Worm (Caenorhabditis elegans) whole organism, L1 larva: ENCODE results near the gene pct-1.

Source experiments
- C34B4.2 ChIP-seq: sonication (generic microtip); optimal IDR thresholded peaks from 2 replicates; lab custom pipeline; 2017; ENCODE audit warnings: mild to moderate bottlenecking, missing genetic modification characterization, missing compliant biosample characterization
- aly-2 ChIP-seq: fragments of 150-350 bp; optimal IDR thresholded peaks from 2 replicates; lab custom pipeline; 2014; ENCODE audit warnings: missing biosample characterization, missing genetic modification characterization
- blmp-1 ChIP-seq: fragments of 150-350 bp; optimal IDR thresholded peaks from 2 replicates; lab custom pipeline; 2014; ENCODE audit warnings: missing biosample characterization, missing genetic modification characterization
- ceh-82 ChIP-seq, 3 experiments: fragments of 150-350 bp in 1 of 3; sonication (generic microtip) in 2 of 3; optimal IDR thresholded peaks; 2 replicates each; lab custom pipeline; 2014 to 2017; ENCODE audit warnings: missing biosample characterization in 3 of 3, missing genetic modification characterization in 3 of 3
- ceh-90 ChIP-seq: sonication (generic microtip); optimal IDR thresholded peaks from 2 replicates; lab custom pipeline; 2016; ENCODE audit warnings: missing genetic modification characterization, missing compliant biosample characterization
- dpl-1 ChIP-seq, 3 experiments: fragments of 150-350 bp in 2 of 3; sonication (generic microtip) in 1 of 3; optimal IDR thresholded peaks; 2 replicates each; lab custom pipeline; 2014 to 2017; ENCODE audit warnings: missing biosample characterization in 3 of 3, missing genetic modification characterization in 3 of 3, missing genetic modification reagents in 3 of 3
- efl-1 ChIP-seq, 4 experiments: fragments of 150-350 bp; optimal IDR thresholded peaks in 3 of 4; peaks in 1 of 4; 1 replicate in 1 of 4; 2 replicates in 3 of 4; lab custom pipeline; 2014; ENCODE audit warnings: missing biosample characterization in 2 of 4, missing genetic modification characterization in 2 of 4, missing genetic modification reagents in 2 of 4
- elt-3 ChIP-seq, 6 experiments: fragments of 150-350 bp in 1 of 6; sonication (generic microtip); optimal IDR thresholded peaks; 2 replicates each; lab custom pipeline; 2017 to 2018; ENCODE audit warnings: missing biosample characterization in 6 of 6, missing genetic modification characterization in 6 of 6, inconsistent platforms in 1 of 6
- ets-5 ChIP-seq: fragments of 200-800 bp; sonication (Bioruptor generic); IDR thresholded peaks from 2 replicates; pipeline ENCODE4 v1.3.6; 2022; ENCODE audit warnings: missing genetic modification characterization, missing compliant biosample characterization
- fkh-10 ChIP-seq: sonication (generic microtip); optimal IDR thresholded peaks from 2 replicates; lab custom pipeline; 2017; ENCODE audit warnings: missing biosample characterization, missing genetic modification reagents, missing genetic modification characterization
- fos-1 ChIP-seq: fragments of 150-350 bp; optimal IDR thresholded peaks from 2 replicates; lab custom pipeline; 2014; ENCODE audit warnings: missing biosample characterization, missing genetic modification characterization
- grh-1 ChIP-seq: fragments of 200-800 bp; sonication (Bioruptor generic); IDR thresholded peaks from 2 replicates; pipeline ENCODE4 v1.3.6; 2022; ENCODE audit warnings: missing genetic modification reagents, missing genetic modification characterization, missing compliant biosample characterization
- hlh-17 ChIP-seq: fragments of 200-800 bp; sonication (Bioruptor generic); optimal IDR thresholded peaks from 2 replicates; lab custom pipeline; 2018; ENCODE audit warnings: missing genetic modification characterization, mild to moderate bottlenecking, missing compliant biosample characterization, moderate library complexity, borderline replicate concordance
- hlh-4 ChIP-seq: sonication (generic microtip); optimal IDR thresholded peaks from 2 replicates; lab custom pipeline; 2016; ENCODE audit warnings: mild to moderate bottlenecking, missing genetic modification characterization, missing compliant biosample characterization
- lin-13 ChIP-seq: fragments of 150-350 bp; optimal IDR thresholded peaks from 2 replicates; lab custom pipeline; 2014; ENCODE audit warnings: missing biosample characterization, missing genetic modification reagents, missing genetic modification characterization
- lin-14 ChIP-seq: fragments of 200-800 bp; sonication (Bioruptor generic); optimal IDR thresholded peaks from 2 replicates; lab custom pipeline; 2018; ENCODE audit warnings: mild to moderate bottlenecking, missing genetic modification characterization, moderate library complexity, missing compliant biosample characterization
- lin-35 ChIP-seq, 2 experiments: fragments of 150-350 bp; optimal IDR thresholded peaks; 2 replicates each; lab custom pipeline; 2014; ENCODE audit warnings: missing biosample characterization in 2 of 2, missing genetic modification characterization in 2 of 2, missing genetic modification reagents in 2 of 2
- lir-3 ChIP-seq: sonication (generic microtip); optimal IDR thresholded peaks from 2 replicates; lab custom pipeline; 2016; ENCODE audit warnings: mild to moderate bottlenecking, missing genetic modification characterization, moderate library complexity, missing compliant biosample characterization; ENCODE audit not compliant: poor library complexity
- lsy-2 ChIP-seq, 2 experiments: fragments of 150-350 bp; optimal IDR thresholded peaks; 2 replicates each; lab custom pipeline; 2014; ENCODE audit warnings: missing biosample characterization in 2 of 2, missing genetic modification characterization in 2 of 2
- mab-9 ChIP-seq: fragments of 200-800 bp; sonication (Bioruptor generic); IDR thresholded peaks from 2 replicates; pipeline ENCODE4 v1.3.6; 2022; ENCODE audit warnings: missing genetic modification reagents, missing genetic modification characterization, missing compliant biosample characterization
- mdl-1 ChIP-seq, 2 experiments: fragments of 150-350 bp; optimal IDR thresholded peaks; 2 replicates each; lab custom pipeline; 2014 to 2017; ENCODE audit warnings: missing biosample characterization in 2 of 2, missing genetic modification characterization in 2 of 2, inconsistent platforms in 1 of 2
- mep-1 ChIP-seq: fragments of 150-350 bp; optimal IDR thresholded peaks from 2 replicates; lab custom pipeline; 2014; ENCODE audit warnings: missing biosample characterization, missing genetic modification characterization
- nhr-11 ChIP-seq: fragments of 150-350 bp; optimal IDR thresholded peaks from 2 replicates; lab custom pipeline; 2014; ENCODE audit warnings: missing biosample characterization, missing genetic modification characterization
- nhr-19 ChIP-seq: fragments of 200-800 bp; sonication (Bioruptor generic); conservative IDR thresholded peaks from 2 replicates; pipeline ENCODE4 v1.3.6; 2022; ENCODE audit warnings: missing genetic modification characterization, missing compliant biosample characterization
- nhr-20 ChIP-seq: sonication (generic microtip); optimal IDR thresholded peaks from 2 replicates; lab custom pipeline; 2016; ENCODE audit warnings: mild to moderate bottlenecking, missing genetic modification characterization, missing compliant biosample characterization
- nhr-237 ChIP-seq: fragments of 150-350 bp; optimal IDR thresholded peaks from 2 replicates; lab custom pipeline; 2014; ENCODE audit warnings: missing biosample characterization, missing genetic modification characterization
- nhr-76 ChIP-seq: sonication (generic microtip); optimal IDR thresholded peaks from 2 replicates; lab custom pipeline; 2017; ENCODE audit warnings: missing biosample characterization, missing genetic modification characterization
- nhr-77 ChIP-seq: fragments of 150-350 bp; optimal IDR thresholded peaks from 2 replicates; lab custom pipeline; 2014; ENCODE audit warnings: missing biosample characterization, missing genetic modification characterization
- nhr-85 ChIP-seq: sonication (generic microtip); peaks from one replicate; lab custom pipeline; 2016; ENCODE audit warnings: missing genetic modification characterization, inconsistent platforms, missing compliant biosample characterization
- pax-3 ChIP-seq: fragments of 200-800 bp; sonication (Bioruptor generic); optimal IDR thresholded peaks from 2 replicates; lab custom pipeline; 2018; ENCODE audit warnings: mild to moderate bottlenecking, missing genetic modification characterization, moderate library complexity, missing compliant biosample characterization
- pqm-1 ChIP-seq: sonication (generic microtip); optimal IDR thresholded peaks from 3 replicates; lab custom pipeline; 2017; ENCODE audit warnings: missing biosample characterization, missing genetic modification characterization
- rnt-1 ChIP-seq: sonication (generic microtip); optimal IDR thresholded peaks from 2 replicates; lab custom pipeline; 2016; ENCODE audit warnings: mild to moderate bottlenecking, missing genetic modification characterization, moderate library complexity, missing compliant biosample characterization
- skn-1 ChIP-seq: fragments of 150-350 bp; optimal IDR thresholded peaks from 2 replicates; lab custom pipeline; 2014; ENCODE audit warnings: missing biosample characterization, missing genetic modification characterization
- snu-23 ChIP-seq: sonication (generic microtip); optimal IDR thresholded peaks from 2 replicates; lab custom pipeline; 2016; ENCODE audit warnings: missing genetic modification characterization, missing compliant biosample characterization
- sptf-1 ChIP-seq: fragments of 150-350 bp; optimal IDR thresholded peaks from 2 replicates; lab custom pipeline; 2014; ENCODE audit warnings: missing biosample characterization, missing genetic modification characterization
- tlp-1 ChIP-seq: fragments of 150-350 bp; optimal IDR thresholded peaks from 2 replicates; lab custom pipeline; 2014; ENCODE audit warnings: missing biosample characterization, missing genetic modification characterization
- unc-130 ChIP-seq: fragments of 150-350 bp; optimal IDR thresholded peaks from 2 replicates; lab custom pipeline; 2017; ENCODE audit warnings: missing biosample characterization, missing genetic modification characterization, inconsistent platforms
- unc-62 ChIP-seq: fragments of 150-350 bp; optimal IDR thresholded peaks from 2 replicates; lab custom pipeline; 2014; ENCODE audit warnings: missing biosample characterization, missing genetic modification reagents, missing genetic modification characterization
- unc-98 ChIP-seq: fragments of 200-800 bp; sonication (Bioruptor generic); IDR thresholded peaks from 2 replicates; pipeline ENCODE4 v1.3.6; 2022; ENCODE audit warnings: missing genetic modification characterization, missing compliant biosample characterization

pct-1 gene

DNA sequence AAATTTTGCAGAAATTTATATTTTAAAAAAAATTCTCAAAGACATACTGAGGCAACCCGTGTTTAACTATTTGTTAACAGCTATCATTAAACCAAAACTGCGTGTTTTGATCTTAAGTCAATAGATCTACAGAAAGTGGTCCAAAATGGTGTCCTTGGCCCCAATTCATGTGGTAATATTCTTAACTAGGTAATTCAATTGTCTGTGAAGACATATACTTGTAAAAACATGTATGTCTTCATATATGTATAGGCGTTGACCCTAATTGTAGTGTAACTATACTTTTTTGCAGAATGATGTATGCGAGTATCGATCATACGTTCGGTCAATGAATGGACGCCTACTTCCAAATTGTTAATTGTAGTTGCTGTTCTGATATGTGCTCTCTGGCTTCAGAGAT is 6.6 kb upstream of the pct-1 start, which contains the start of gene C07G1.15:
Gene C07G1.15 (plus strand): TSS at position 301 of the 400 bp plus-strand sequence.
- TF ChIP-seq lin-13 (GFP tag; lab: Kevin White, UChicago) (no peak), grh-1 (GFP tag; lab: Robert Waterston, UW) (no peak), mep-1 (no peak), pax-3 (no peak), hlh-4 (no peak), ceh-82 (tag; optimal IDR thresholded peaks at IDR 0.05; lab: Kevin White, UChicago) (no peak)

DNA sequence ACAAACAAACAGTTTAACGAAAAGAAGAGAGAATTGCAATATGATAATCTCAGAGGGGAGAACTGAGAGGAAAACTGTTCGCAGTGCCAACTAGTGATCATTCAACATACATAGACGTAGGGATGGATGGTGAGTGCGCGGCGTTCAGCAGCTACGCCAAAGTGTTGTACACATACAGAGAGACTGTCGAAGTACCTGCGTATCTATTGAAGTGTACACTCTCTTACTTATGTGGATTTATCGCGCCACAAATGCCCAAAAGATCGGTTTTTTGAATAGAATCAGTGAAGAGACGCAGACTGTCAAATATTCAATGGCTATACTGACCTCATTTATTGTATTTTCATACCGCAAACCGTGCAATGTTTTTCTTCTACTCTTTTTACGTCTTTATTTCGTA is 6.0 kb upstream of the pct-1 start:
- TF ChIP-seq hlh-17, result no peak
- peak in 2 of 6 experiments; percentile 11 to 48 for TF ChIP-seq elt-3 (tag; optimal IDR thresholded peaks at IDR 0.05; lab: Kevin White, UChicago)
- peak in 1 of 2 experiments; percentile 14 for TF ChIP-seq lsy-2 (tag; optimal IDR thresholded peaks at IDR 0.05; lab: Kevin White, UChicago)
- peak; percentile 36 for TF ChIP-seq snu-23 (GFP tag; lab: Kevin White, UChicago)
- peak; percentile 31 for TF ChIP-seq mep-1
- TF ChIP-seq nhr-85 (tag; lab: Kevin White, UChicago), result peak; percentile 64
- peak; percentile 67 for TF ChIP-seq blmp-1 (tag; lab: Kevin White, UChicago)
- TF ChIP-seq nhr-11 (tag; lab: Kevin White, UChicago), result no peak
- TF ChIP-seq lin-14 (GFP tag; lab: Kevin White, UChicago), result peak; percentile 69
- no peak for TF ChIP-seq fos-1 (tag; lab: Kevin White, UChicago)
- no peak for TF ChIP-seq unc-98
- TF ChIP-seq nhr-237 (tag; lab: Kevin White, UChicago), result no peak
- peak; percentile 50 for TF ChIP-seq nhr-77
- TF ChIP-seq lin-35 (GFP tag; optimal IDR thresholded peaks at IDR 0.05; lab: Kevin White, UChicago), result no peak
- TF ChIP-seq C34B4.2 (tag; lab: Kevin White, UChicago), result no peak
- no peak for TF ChIP-seq efl-1 (optimal IDR thresholded peaks at IDR 0.05; lab: Kevin White, UChicago)
- peak in 1 of 2 experiments; percentile 50 for TF ChIP-seq efl-1 (GFP tag; optimal IDR thresholded peaks at IDR 0.05 in 1 of 2; lab: Kevin White, UChicago)
- TF ChIP-seq ets-5, result no peak
- no peak for TF ChIP-seq nhr-76 (tag; lab: Kevin White, UChicago)
- peak; percentile 10 for TF ChIP-seq skn-1 (tag; lab: Kevin White, UChicago)
- no peak for TF ChIP-seq nhr-19 (GFP tag; lab: Robert Waterston, UW)
- TF ChIP-seq nhr-20 (tag; lab: Kevin White, UChicago), result peak; percentile 19

DNA sequence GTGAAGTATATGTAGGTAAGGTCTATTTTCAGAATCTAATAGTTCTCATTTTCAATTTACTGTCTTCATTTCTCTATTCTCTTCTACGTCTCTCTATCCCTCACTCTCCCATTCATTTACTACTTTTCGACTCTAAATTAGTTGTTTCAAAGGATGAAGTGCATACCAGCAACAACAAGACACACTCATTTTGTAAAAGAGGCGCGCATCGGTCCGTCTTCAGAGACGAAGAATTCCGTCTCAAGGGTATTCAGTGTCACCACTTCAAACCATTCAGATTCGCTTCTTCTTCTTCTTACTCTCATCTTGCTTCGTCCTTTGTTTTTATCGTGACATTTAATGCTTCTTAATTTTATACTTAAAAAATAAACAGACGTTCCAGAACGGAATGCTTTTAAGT is 4.9 kb upstream of the pct-1 start:
- TF ChIP-seq nhr-85 (tag; lab: Kevin White, UChicago) (peak; percentile 75), mab-9 (no peak), sptf-1 (tag; lab: Kevin White, UChicago) (no peak), lin-14 (GFP tag; lab: Kevin White, UChicago) (peak; percentile 51), blmp-1 (tag; lab: Kevin White, UChicago) (peak; percentile 7), lsy-2 (tag; optimal IDR thresholded peaks at IDR 0.05; lab: Kevin White, UChicago) (no peak), rnt-1 (tag; lab: Kevin White, UChicago) (no peak), dpl-1 (GFP tag; optimal IDR thresholded peaks at IDR 0.05; lab: Kevin White, UChicago) (no peak), ets-5 (no peak)
- TF ChIP-seq, all 84 proteins: peak for 3

DNA sequence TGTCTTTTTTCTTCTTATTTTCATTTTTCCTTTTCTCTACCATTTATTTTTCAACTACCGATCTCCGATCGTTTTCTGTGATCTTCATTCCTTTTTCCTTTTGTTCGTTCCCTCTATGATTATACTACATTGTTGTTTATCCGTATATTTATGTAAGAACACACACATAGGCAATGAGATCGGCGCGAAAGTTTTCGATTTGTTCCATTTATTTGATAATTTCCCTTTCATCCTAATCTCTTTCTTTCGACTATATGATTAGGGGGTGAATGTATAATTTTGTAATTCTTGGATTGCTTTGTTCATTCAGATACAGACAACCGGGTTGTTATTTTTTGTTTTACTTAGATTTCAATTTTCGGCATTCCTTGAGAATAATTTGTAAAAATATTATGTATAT is 2.7 kb upstream of the pct-1 start:
- TF ChIP-seq tlp-1 (no peak), blmp-1 (tag; lab: Kevin White, UChicago) (peak; percentile 85), grh-1 (GFP tag; lab: Robert Waterston, UW) (no peak), lir-3 (no peak), fkh-10 (GFP tag; lab: Kevin White, UChicago) (no peak), pqm-1 (no peak), mdl-1 (tag; optimal IDR thresholded peaks at IDR 0.05; lab: Kevin White, UChicago) (no peak), unc-62 (GFP tag; lab: Kevin White, UChicago) (no peak), efl-1 (optimal IDR thresholded peaks at IDR 0.05; lab: Kevin White, UChicago) (no peak), efl-1 (GFP tag; optimal IDR thresholded peaks at IDR 0.05 in 1 of 2; lab: Kevin White, UChicago) (peak in 1 of 2 experiments; percentile 18), ceh-90 (tag; lab: Kevin White, UChicago) (no peak), unc-130 (tag; lab: Kevin White, UChicago) (no peak), aly-2 (no peak)
